Worm (Caenorhabditis elegans): ENCODE results near the gene adm-2.

- no peak for TF ChIP-seq elt-3 (tag; optimal IDR thresholded peaks at IDR 0.05)
- no peak for TF ChIP-seq unc-62 (GFP tag; optimal IDR thresholded peaks at IDR 0.05)
- TF ChIP-seq lin-13 (tag; optimal IDR thresholded peaks at IDR 0.05): no peak
These were observed 32.0 kb upstream of the adm-2 start for ce11 chrX:13655769-13656168.

Data from whole organism, mixed stage, embryonic.